Worm (Caenorhabditis elegans): ENCODE data around the gene snx-17.
A peak's percentile ranks its signal among the peaks of the same experiment; 100 is the strongest.

The snx-17 gene

DNA sequence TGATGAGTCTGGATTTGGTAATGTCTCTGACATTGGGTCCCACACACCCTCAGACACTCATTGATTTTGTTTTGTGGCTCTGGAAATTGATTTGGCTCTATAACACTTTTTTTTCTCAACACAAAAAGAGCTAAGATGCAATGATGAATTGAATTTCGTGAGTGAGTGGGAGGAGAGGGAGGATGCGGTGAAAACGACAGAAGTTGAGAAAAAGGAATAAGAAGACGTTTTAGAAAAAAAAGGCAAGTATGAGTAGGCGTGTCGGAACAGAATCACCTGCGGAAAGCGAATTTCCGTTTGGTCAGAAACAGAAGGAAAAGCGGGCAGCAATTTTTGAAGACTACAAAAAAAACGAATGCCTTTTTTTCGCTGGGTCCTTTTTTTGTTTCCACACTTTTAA, 33.6 kb upstream of the snx-17 start:
- no peak for TF ChIP-seq vab-15 (tag; optimal IDR thresholded peaks at IDR 0.05)
- peak; percentile 6 for TF ChIP-seq lin-14 (GFP tag; optimal IDR thresholded peaks at IDR 0.05)
- TF ChIP-seq efl-1 (optimal IDR thresholded peaks at IDR 0.05), result no peak
- peak in 1 of 2 experiments; percentile 13 for TF ChIP-seq efl-1 (GFP tag; optimal IDR thresholded peaks at IDR 0.05 in 1 of 2)
- no peak for TF ChIP-seq swsn-7 (tag; optimal IDR thresholded peaks at IDR 0.05)
- TF ChIP-seq fkh-10 (GFP tag; optimal IDR thresholded peaks at IDR 0.05), result peak; percentile 82

DNA sequence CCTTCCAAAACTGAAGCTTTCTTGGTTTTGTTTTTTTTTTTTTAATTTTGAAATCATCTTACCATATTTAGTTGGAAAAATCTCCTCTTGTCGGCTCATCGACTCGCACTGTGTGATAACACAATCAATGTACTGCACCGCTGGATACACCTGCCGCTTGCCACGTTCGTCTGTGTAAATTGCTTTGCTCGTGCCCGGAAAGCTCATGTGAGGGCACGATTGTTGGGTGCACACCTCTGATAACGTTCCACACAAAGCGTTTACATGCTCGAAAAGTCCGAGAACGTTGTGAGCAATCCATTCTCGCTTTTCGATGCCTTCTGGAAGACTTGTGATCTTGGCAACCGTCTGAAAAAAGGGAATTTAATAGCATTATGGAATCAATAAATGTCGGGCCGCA, 32.4 kb upstream of the snx-17 start:
- TF ChIP-seq nhr-19 (GFP tag; conservative IDR thresholded peaks at IDR 0.05) (no peak), elt-2 (tag; optimal IDR thresholded peaks at IDR 0.05) (peak; percentile 56), fkh-10 (GFP tag; optimal IDR thresholded peaks at IDR 0.05) (no peak), sptf-1 (tag; optimal IDR thresholded peaks at IDR 0.05) (no peak), ceh-63 (GFP tag; optimal IDR thresholded peaks at IDR 0.05) (peak; percentile 14)

DNA sequence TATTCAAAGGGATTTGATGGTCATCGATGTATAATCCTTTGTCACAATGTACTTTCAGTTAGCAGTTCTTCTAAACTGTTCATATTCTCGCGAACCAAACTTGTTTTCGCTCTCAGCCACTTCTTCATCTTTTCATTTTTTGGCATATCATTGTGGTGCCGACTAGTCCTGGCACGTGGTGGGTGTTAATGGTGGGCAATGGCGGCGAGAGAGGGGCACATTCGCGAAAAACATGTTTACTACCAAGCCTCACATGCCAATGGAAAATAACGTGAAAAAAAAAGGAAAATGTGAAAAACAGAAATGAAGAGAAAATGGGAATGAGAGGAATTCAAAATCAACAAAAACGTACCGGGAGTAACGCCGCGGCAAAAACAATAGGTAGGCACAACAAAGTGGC, 25.0 kb upstream of the snx-17 start:
- TF ChIP-seq nhr-85 (tag) (peak; percentile 85), dpl-1 (GFP tag; optimal IDR thresholded peaks at IDR 0.05) (peak in 1 of 3 experiments; percentile 18), efl-1 (optimal IDR thresholded peaks at IDR 0.05) (no peak), efl-1 (GFP tag; optimal IDR thresholded peaks at IDR 0.05 in 1 of 2) (peak in 1 of 2 experiments; percentile 22), grh-1 (GFP tag; IDR thresholded peaks at IDR 0.05) (0 out of 2 replicates have a peak, but pooled peaks have one; percentile 6), blmp-1 (tag; optimal IDR thresholded peaks at IDR 0.05) (peak; percentile 13), pax-3 (tag; optimal IDR thresholded peaks at IDR 0.05) (peak; percentile 46), nhr-47 (tag; optimal IDR thresholded peaks at IDR 0.05) (peak; percentile 41), nhr-19 (GFP tag; conservative IDR thresholded peaks at IDR 0.05) (no peak), lin-35 (GFP tag; optimal IDR thresholded peaks at IDR 0.05) (peak in 1 of 2 experiments; percentile 58), nhr-20 (tag; optimal IDR thresholded peaks at IDR 0.05) (peak; percentile 52), nhr-71 (tag; optimal IDR thresholded peaks at IDR 0.05) (peak; percentile 61), mef-2 (tag; optimal IDR thresholded peaks at IDR 0.05) (no peak), snu-23 (GFP tag; optimal IDR thresholded peaks at IDR 0.05) (peak; percentile 66), unc-130 (tag; optimal IDR thresholded peaks at IDR 0.05) (peak; percentile 30), pag-3 (tag; optimal IDR thresholded peaks at IDR 0.05; ENCODE audit: borderline replicate concordance, insufficient read depth) (peak; percentile 78), fkh-8 (tag; optimal IDR thresholded peaks at IDR 0.05) (peak; percentile 37), sox-4 (tag; optimal IDR thresholded peaks at IDR 0.05) (no peak), lin-14 (GFP tag; optimal IDR thresholded peaks at IDR 0.05) (peak; percentile 69), mdl-1 (tag; optimal IDR thresholded peaks at IDR 0.05) (peak in 1 of 2 experiments; percentile 77), alr-1 (tag; optimal IDR thresholded peaks at IDR 0.05; ENCODE audit: borderline replicate concordance) (no peak), nhr-90 (tag; optimal IDR thresholded peaks at IDR 0.05; ENCODE audit: poor library complexity) (peak; percentile 35)

ce11 chrX:13145988-13146873, 24.1 kb upstream of the snx-17 start:
- no peak for TF ChIP-seq efl-1 (optimal IDR thresholded peaks at IDR 0.05)
- TF ChIP-seq efl-1 (GFP tag; optimal IDR thresholded peaks at IDR 0.05 in 1 of 2), result peak in 1 of 2 experiments; percentile 41
- TF ChIP-seq unc-130 (tag; optimal IDR thresholded peaks at IDR 0.05), result no peak
- peak; percentile 5 for TF ChIP-seq dsc-1 (tag; optimal IDR thresholded peaks at IDR 0.05)
- no peak for TF ChIP-seq ceh-63 (GFP tag; optimal IDR thresholded peaks at IDR 0.05)
- no peak for TF ChIP-seq zip-4 (GFP tag; optimal IDR thresholded peaks at IDR 0.05)
- TF ChIP-seq blmp-1 (tag; optimal IDR thresholded peaks at IDR 0.05), result peak; percentile 58

Data from whole organism, L1 larva.